Fruit fly (Drosophila melanogaster): ENCODE results near the gene hgo.

DNA sequence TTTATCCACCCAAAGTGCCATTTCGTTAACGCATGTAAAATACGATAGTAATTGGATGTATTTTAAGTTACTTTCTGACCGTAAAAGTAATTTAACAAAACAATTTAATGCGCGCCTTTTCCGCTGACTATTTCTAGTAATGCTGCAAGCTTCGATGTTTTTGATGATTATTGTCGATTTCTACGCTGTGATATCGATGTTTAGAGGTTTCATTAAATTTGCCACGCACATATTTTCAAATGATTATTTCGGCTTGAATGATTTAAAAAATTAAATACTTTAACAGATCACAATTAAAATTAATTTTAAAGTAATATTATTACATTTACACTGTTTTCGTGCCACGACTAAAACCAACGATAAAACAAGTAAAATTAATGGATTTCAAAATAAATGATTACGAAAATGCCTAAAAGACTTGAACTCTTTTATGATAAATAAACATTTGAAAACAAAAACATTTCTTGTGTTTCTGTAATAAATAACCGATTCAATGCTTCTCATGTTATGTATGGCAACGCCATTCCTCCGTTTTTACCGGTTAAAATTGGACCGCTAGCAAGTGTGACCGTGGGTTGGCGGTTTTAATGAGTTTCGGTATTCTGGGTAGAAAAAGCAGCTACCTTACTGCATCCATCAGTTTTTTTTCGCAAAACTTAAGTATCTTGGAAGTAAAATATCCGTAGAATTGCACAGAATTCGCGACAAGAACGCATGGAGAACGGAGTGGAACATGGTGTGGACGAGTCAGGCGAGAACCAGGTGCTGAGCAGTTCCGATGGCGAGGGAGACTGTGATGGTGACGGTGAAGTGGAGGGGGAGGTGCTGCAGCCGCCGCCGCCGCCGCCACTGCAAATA is 5.8 kb upstream of the hgo start, which contains the start of the genes RfC38 and CG4751:
- TF ChIP-seq EcR (GFP tag; optimal IDR thresholded peaks at IDR 0.05) (no peak), CG8478 (optimal IDR thresholded peaks at IDR 0.05) (no peak), psq (optimal IDR thresholded peaks at IDR 0.05) (no peak), pan (optimal IDR thresholded peaks at IDR 0.05) (no peak), usp (GFP tag; optimal IDR thresholded peaks at IDR 0.05) (no peak)
